Fruit fly (Drosophila melanogaster): ENCODE data around the gene TBC1D23.

TBC1D23 gene

dm6 chr2L:1147656-1148055, 18.5 kb downstream of the TBC1D23 start (continued):
- TF ChIP-seq CG14860 (GFP tag; IDR thresholded peaks at IDR 0.05; ENCODE audit: partially characterized antibody) = peak; percentile 59; the same call in 2 of the 3 replicates
- TF ChIP-seq Atf6 (GFP tag; IDR thresholded peaks at IDR 0.05) = no peak
- no peak for TF ChIP-seq bbx (GFP tag; IDR thresholded peaks at IDR 0.05; ENCODE audit: partially characterized antibody)
- no peak for TF ChIP-seq jumu (GFP tag; optimal IDR thresholded peaks at IDR 0.05)
- peak; percentile 70 for TF ChIP-seq CG2116 (GFP tag; optimal IDR thresholded peaks at IDR 0.05)
- TF ChIP-seq rib (GFP tag; IDR thresholded peaks at IDR 0.05) = no peak
- no peak for TF ChIP-seq Deaf1 (tag; optimal IDR thresholded peaks at IDR 0.05)
- no peak for TF ChIP-seq ham (GFP tag; IDR thresholded peaks at IDR 0.05)
- no peak for TF ChIP-seq Hsf (GFP tag; optimal IDR thresholded peaks at IDR 0.05)
- TF ChIP-seq dimm (GFP tag; IDR thresholded peaks at IDR 0.05) = no peak
- TF ChIP-seq CG17359 (tag; optimal IDR thresholded peaks at IDR 0.05) = no peak
- TF ChIP-seq Mes4 (GFP tag; optimal IDR thresholded peaks at IDR 0.05) = no peak
- peak; percentile 65; the same call in 1 of the 3 replicates for TF ChIP-seq hb (GFP tag; IDR thresholded peaks at IDR 0.05; ENCODE audit: partially characterized antibody)
- TF ChIP-seq E2f2 (GFP tag; IDR thresholded peaks at IDR 0.05) = peak; percentile 90
- TF ChIP-seq CG12744 (GFP tag; optimal IDR thresholded peaks at IDR 0.05) = no peak
- TF ChIP-seq CG3281 (GFP tag; optimal IDR thresholded peaks at IDR 0.05) = no peak
- no peak for TF ChIP-seq kni (GFP tag; optimal IDR thresholded peaks at IDR 0.05)
- peak in 1 of 2 experiments; percentile 83 for TF ChIP-seq crp (GFP tag; optimal IDR thresholded peaks at IDR 0.05)
- TF ChIP-seq CG10274 (GFP tag; optimal IDR thresholded peaks at IDR 0.05) = no peak
- TF ChIP-seq gsb (GFP tag; IDR thresholded peaks at IDR 0.05) = no peak
- TF ChIP-seq Six4 (GFP tag; optimal IDR thresholded peaks at IDR 0.05) = no peak
- TF ChIP-seq CG8924 (tag; optimal IDR thresholded peaks at IDR 0.05) = no peak
- no peak for TF ChIP-seq Fer1 (GFP tag; optimal IDR thresholded peaks at IDR 0.05)
- no peak for TF ChIP-seq Adf1 (GFP tag; IDR thresholded peaks at IDR 0.05)
- no peak for TF ChIP-seq lov (optimal IDR thresholded peaks at IDR 0.05)
- no peak for TF ChIP-seq lov (GFP tag; IDR thresholded peaks at IDR 0.05)
- 0 out of 2 replicates have a peak, but pooled peaks have one; percentile 19 for TF ChIP-seq CG2129 (GFP tag; IDR thresholded peaks at IDR 0.05; ENCODE audit: partially characterized antibody)
- no peak for TF ChIP-seq seq (GFP tag; IDR thresholded peaks at IDR 0.05)
- no peak for TF ChIP-seq D19B (GFP tag; optimal IDR thresholded peaks at IDR 0.05)
- TF ChIP-seq lola (GFP tag; optimal IDR thresholded peaks at IDR 0.05) = no peak
- no peak for TF ChIP-seq CG11723 (GFP tag; optimal IDR thresholded peaks at IDR 0.05)
- no peak for TF ChIP-seq row (GFP tag; IDR thresholded peaks at IDR 0.05)
- no peak for TF ChIP-seq Sox100B (GFP tag; optimal IDR thresholded peaks at IDR 0.05)
- TF ChIP-seq MBD-R2 (GFP tag; IDR thresholded peaks at IDR 0.05) = peak; percentile 70
- TF ChIP-seq C15 (GFP tag; IDR thresholded peaks at IDR 0.05) = no peak
- no peak for TF ChIP-seq pfk (GFP tag; optimal IDR thresholded peaks at IDR 0.05)
- TF ChIP-seq Myb (GFP tag; optimal IDR thresholded peaks at IDR 0.05) = no peak
- no peak for TF ChIP-seq CG16815 (GFP tag; optimal IDR thresholded peaks at IDR 0.05)
- TF ChIP-seq CG6813 (GFP tag; optimal IDR thresholded peaks at IDR 0.05) = no peak
- no peak for TF ChIP-seq CG10565 (GFP tag; optimal IDR thresholded peaks at IDR 0.05)
- TF ChIP-seq D (optimal IDR thresholded peaks at IDR 0.05) = no peak
- TF ChIP-seq D (GFP tag; optimal IDR thresholded peaks at IDR 0.05) = no peak
- no peak for TF ChIP-seq NC2β (GFP tag; optimal IDR thresholded peaks at IDR 0.05)
- no peak for TF ChIP-seq CG7745 (tag; optimal IDR thresholded peaks at IDR 0.05)
- TF ChIP-seq Ptx1 (GFP tag; IDR thresholded peaks at IDR 0.05) = no peak
- no peak for TF ChIP-seq Opbp (GFP tag; IDR thresholded peaks at IDR 0.05; ENCODE audit: partially characterized antibody)
- TF ChIP-seq CG1647 (GFP tag; optimal IDR thresholded peaks at IDR 0.05) = no peak
- TF ChIP-seq BEAF-32 (GFP tag; optimal IDR thresholded peaks at IDR 0.05) = peak; percentile 47
- TF ChIP-seq odd (GFP tag; optimal IDR thresholded peaks at IDR 0.05) = no peak
- no peak for TF ChIP-seq CG7786 (GFP tag; optimal IDR thresholded peaks at IDR 0.05)
- no peak for TF ChIP-seq tap (tag; optimal IDR thresholded peaks at IDR 0.05)

Data from whole organism, embryonic.